Fruit fly (Drosophila melanogaster) whole organism, embryonic: ENCODE data around the gene CG33795.
A peak's percentile ranks its signal among the peaks of the same experiment; 100 is the strongest.

Experiments used
- BtbVII ChIP-seq: fragments of 200-800 bp; sonication (Bioruptor generic); optimal IDR thresholded peaks from 3 replicates; lab custom pipeline; 2017; ENCODE audit warnings: missing biosample characterization, mild to moderate bottlenecking, missing genetic modification characterization
- CG10147 ChIP-seq: fragments of 200-800 bp; sonication (Bioruptor generic); optimal IDR thresholded peaks from 2 replicates; lab custom pipeline; 2019; ENCODE audit warnings: missing biosample characterization, mild to moderate bottlenecking, missing genetic modification characterization, moderate library complexity
- CG10366 ChIP-seq: fragments of 200-800 bp; sonication (Bioruptor generic); IDR thresholded peaks from 2 replicates; pipeline ENCODE4 v1.3.6; 2022; ENCODE audit warnings: missing biosample characterization, missing genetic modification characterization
- CG10565 ChIP-seq: fragments of 200-800 bp; sonication (Bioruptor generic); optimal IDR thresholded peaks from 3 replicates; lab custom pipeline; 2016; ENCODE audit warnings: missing biosample characterization, mild to moderate bottlenecking, missing genetic modification characterization
- CG11695 ChIP-seq: fragments of 200-800 bp; sonication (Bioruptor generic); IDR thresholded peaks from 3 replicates; pipeline ENCODE4 v1.3.6; 2022; ENCODE audit warnings: missing biosample characterization, missing genetic modification characterization
- CG11696 ChIP-seq: fragments of 200-800 bp; sonication (Bioruptor generic); IDR thresholded peaks from 2 replicates; pipeline ENCODE4 v1.3.6; 2022; ENCODE audit warnings: missing biosample characterization, missing genetic modification characterization
- CG1233 ChIP-seq: fragments of 200-800 bp; sonication (Bioruptor generic); optimal IDR thresholded peaks from 4 replicates; lab custom pipeline; 2018; ENCODE audit warnings: missing biosample characterization, mild to moderate bottlenecking, missing genetic modification characterization
- CG14441 ChIP-seq: fragments of 200-800 bp; sonication (Bioruptor generic); IDR thresholded peaks from 2 replicates; pipeline ENCODE4 v1.3.6; 2022; ENCODE audit warnings: missing biosample characterization, missing genetic modification characterization
- CG15479 ChIP-seq: fragments of 200-800 bp; sonication (Bioruptor generic); optimal IDR thresholded peaks from 3 replicates; lab custom pipeline; 2019; ENCODE audit warnings: missing biosample characterization, mild to moderate bottlenecking, missing genetic modification characterization, moderate library complexity
- CG17568 ChIP-seq: fragments of 200-800 bp; sonication (Bioruptor generic); optimal IDR thresholded peaks from 2 replicates; lab custom pipeline; 2018; ENCODE audit warnings: missing biosample characterization, mild to moderate bottlenecking, missing genetic modification characterization, moderate library complexity
- CG17612 ChIP-seq: fragments of 200-800 bp; sonication (Bioruptor generic); IDR thresholded peaks from 2 replicates; pipeline ENCODE4 v1.3.6; 2022; ENCODE audit warnings: missing biosample characterization, missing genetic modification characterization
- CG18011 ChIP-seq: fragments of 200-800 bp; sonication (Bioruptor generic); optimal IDR thresholded peaks from 2 replicates; lab custom pipeline; 2017; ENCODE audit warnings: missing biosample characterization, missing genetic modification characterization, mild to moderate bottlenecking, moderate library complexity, missing genotype
- CG2202 ChIP-seq: fragments of 200-800 bp; sonication (Bioruptor generic); optimal IDR thresholded peaks from 2 replicates; lab custom pipeline; 2018; ENCODE audit warnings: missing biosample characterization, mild to moderate bottlenecking, missing genetic modification characterization
- CG2678 ChIP-seq: fragments of 200-800 bp; sonication (Bioruptor generic); optimal IDR thresholded peaks from 3 replicates; lab custom pipeline; 2019; ENCODE audit warnings: missing biosample characterization, mild to moderate bottlenecking, missing genetic modification characterization, moderate library complexity
- CG3065 ChIP-seq: fragments of 200-800 bp; sonication (Bioruptor generic); optimal IDR thresholded peaks from 2 replicates; lab custom pipeline; 2016; ENCODE audit warnings: missing biosample characterization, missing genetic modification characterization
- CG3163 ChIP-seq: fragments of 200-800 bp; sonication (Bioruptor generic); optimal IDR thresholded peaks from 3 replicates; lab custom pipeline; 2016; ENCODE audit warnings: missing biosample characterization, missing genetic modification characterization
- CG3726 ChIP-seq: fragments of 200-800 bp; sonication (Bioruptor generic); IDR thresholded peaks from 3 replicates; pipeline ENCODE4, ENCODE4 v1.3.6; 2022; ENCODE audit warnings: missing biosample characterization, missing genetic modification characterization
- CG7357 ChIP-seq: fragments of 200-800 bp; sonication (Bioruptor generic); IDR thresholded peaks from 3 replicates; pipeline ENCODE4 v1.3.6; 2022; ENCODE audit warnings: missing biosample characterization, missing genetic modification characterization
- CG7786 ChIP-seq: fragments of 200-800 bp; sonication (Bioruptor generic); optimal IDR thresholded peaks from 2 replicates; lab custom pipeline; 2016; ENCODE audit warnings: missing biosample characterization, missing genetic modification characterization
- CG8281 ChIP-seq: fragments of 200-800 bp; sonication (Bioruptor generic); optimal IDR thresholded peaks from 2 replicates; lab custom pipeline; 2018; ENCODE audit warnings: missing biosample characterization, mild to moderate bottlenecking, missing genetic modification characterization, moderate library complexity
- CG9876 ChIP-seq: fragments of 200-800 bp; sonication (Bioruptor generic); optimal IDR thresholded peaks from 2 replicates; lab custom pipeline; 2016; ENCODE audit warnings: missing biosample characterization, missing genetic modification characterization
- D19B ChIP-seq: fragments of 200-800 bp; sonication (Bioruptor generic); optimal IDR thresholded peaks from 2 replicates; lab custom pipeline; 2017; ENCODE audit warnings: missing biosample characterization, mild to moderate bottlenecking, missing genetic modification characterization
- Dad ChIP-seq: fragments of 200-800 bp; sonication (Bioruptor generic); optimal IDR thresholded peaks from 3 replicates; lab custom pipeline; 2016; ENCODE audit warnings: missing biosample characterization, missing genetic modification characterization
- Doc2 ChIP-seq: fragments of 200-800 bp; sonication (Bioruptor generic); IDR thresholded peaks from 2 replicates; pipeline ENCODE4 v1.3.6; 2022; ENCODE audit warnings: missing biosample characterization, missing genetic modification characterization
- Hr39 ChIP-seq: fragments of >200 bp; optimal IDR thresholded peaks from 2 replicates; lab custom pipeline; 2017
- Hr78 ChIP-seq, 2 experiments: fragments of 200-800 bp in 1 of 2; fragments of >200 bp in 1 of 2; sonication (Bioruptor generic) in 1 of 2; optimal IDR thresholded peaks; 2 replicates each; lab custom pipeline; 2017 to 2019; ENCODE audit warnings: missing biosample characterization in 2 of 2, missing genetic modification characterization in 2 of 2, mild to moderate bottlenecking in 1 of 2, moderate library complexity in 1 of 2
- Lpt ChIP-seq: fragments of >200 bp; optimal IDR thresholded peaks from 2 replicates; lab custom pipeline; 2018; ENCODE audit warnings: missing biosample characterization, missing genetic modification characterization
- Nf-YA ChIP-seq: fragments of 200-800 bp; sonication (Bioruptor generic); IDR thresholded peaks from 2 replicates; pipeline ENCODE4 v1.3.6; 2022; ENCODE audit warnings: missing biosample characterization, missing genetic modification characterization
- Opbp ChIP-seq: fragments of 200-800 bp; sonication (Bioruptor generic); IDR thresholded peaks from 3 replicates; pipeline ENCODE4 v1.3.6; 2022; ENCODE audit warnings: missing biosample characterization, missing genetic modification characterization; ENCODE audit not compliant: partially characterized antibody
- PHDP ChIP-seq: fragments of 200-800 bp; sonication (Bioruptor generic); optimal IDR thresholded peaks from 3 replicates; lab custom pipeline; 2018; ENCODE audit warnings: missing biosample characterization, mild to moderate bottlenecking, missing genetic modification characterization, moderate library complexity
- Poxn ChIP-seq: fragments of 200-800 bp; sonication (Bioruptor generic); IDR thresholded peaks from 2 replicates; pipeline ENCODE4 v1.3.6; 2022; ENCODE audit warnings: missing biosample characterization, missing genetic modification characterization
- Trl ChIP-seq, 3 experiments: fragments of >200 bp in 2 of 3; fragments of 200-800 bp in 1 of 3; sonication (Bioruptor generic) in 1 of 3; optimal IDR thresholded peaks; 2 replicates in 1 of 3; 3 replicates in 2 of 3; lab custom pipeline; 2016 to 2017; ENCODE audit warnings: missing biosample characterization in 1 of 3, missing genetic modification characterization in 1 of 3
- Xrp1 ChIP-seq: fragments of 200-800 bp; sonication (Bioruptor generic); IDR thresholded peaks from 2 replicates; pipeline ENCODE4 v1.3.6; 2022; ENCODE audit warnings: missing biosample characterization, missing genetic modification characterization
- YL-1 ChIP-seq: fragments of 200-800 bp; sonication (Bioruptor generic); optimal IDR thresholded peaks from 3 replicates; lab custom pipeline; 2017; ENCODE audit warnings: missing biosample characterization, mild to moderate bottlenecking, missing genetic modification characterization
- ac ChIP-seq: fragments of 200-800 bp; sonication (Bioruptor generic); optimal IDR thresholded peaks from 3 replicates; lab custom pipeline; 2017; ENCODE audit warnings: missing biosample characterization, mild to moderate bottlenecking, missing genetic modification characterization
- al ChIP-seq: fragments of 200-800 bp; sonication (Bioruptor generic); IDR thresholded peaks from 2 replicates; pipeline ENCODE4 v1.3.6; 2022; ENCODE audit warnings: missing biosample characterization, missing genetic modification characterization
- amos ChIP-seq: fragments of 200-800 bp; sonication (Bioruptor generic); IDR thresholded peaks from 2 replicates; pipeline ENCODE4 v1.3.6; 2022; ENCODE audit warnings: missing biosample characterization, missing genetic modification characterization; ENCODE audit not compliant: partially characterized antibody
- cg ChIP-seq: fragments of 200-800 bp; sonication (Bioruptor generic); optimal IDR thresholded peaks from 3 replicates; lab custom pipeline; 2019; ENCODE audit warnings: missing biosample characterization, mild to moderate bottlenecking, missing genetic modification characterization, moderate library complexity
- chm ChIP-seq: fragments of 200-800 bp; sonication (Bioruptor generic); IDR thresholded peaks from 2 replicates; pipeline ENCODE4 v1.3.6; 2022; ENCODE audit warnings: missing biosample characterization, missing genetic modification characterization
- corto ChIP-seq: fragments of 200-800 bp; sonication (Bioruptor generic); optimal IDR thresholded peaks from 2 replicates; lab custom pipeline; 2016; ENCODE audit warnings: missing biosample characterization, mild to moderate bottlenecking, missing genetic modification characterization, moderate library complexity
- dysf ChIP-seq: fragments of 200-800 bp; sonication (Bioruptor generic); IDR thresholded peaks from 3 replicates; pipeline ENCODE4 v1.3.6; 2022; ENCODE audit warnings: missing biosample characterization, missing genetic modification characterization
- fu2 ChIP-seq: fragments of 200-800 bp; sonication (Bioruptor generic); optimal IDR thresholded peaks from 2 replicates; lab custom pipeline; 2016; ENCODE audit warnings: missing biosample characterization, missing genetic modification characterization
- kah ChIP-seq: fragments of 200-800 bp; sonication (Bioruptor generic); optimal IDR thresholded peaks from 2 replicates; lab custom pipeline; 2018; ENCODE audit warnings: missing biosample characterization, mild to moderate bottlenecking, missing genetic modification characterization
- otp ChIP-seq: fragments of 200-800 bp; sonication (Bioruptor generic); IDR thresholded peaks from 3 replicates; pipeline ENCODE4, ENCODE4 v1.3.6; 2022; ENCODE audit warnings: missing biosample characterization, missing genetic modification characterization
- pho ChIP-seq: fragments of 200-800 bp; sonication (Bioruptor generic); optimal IDR thresholded peaks from 2 replicates; lab custom pipeline; 2016; ENCODE audit warnings: missing biosample characterization, missing genetic modification characterization
- pnt ChIP-seq: fragments of 200-800 bp; sonication (Bioruptor generic); optimal IDR thresholded peaks from 3 replicates; lab custom pipeline; 2016; ENCODE audit warnings: missing biosample characterization, missing genetic modification characterization
- row ChIP-seq: fragments of 200-800 bp; sonication (Bioruptor generic); IDR thresholded peaks from 3 replicates; pipeline ENCODE4 v1.3.6; 2022; ENCODE audit warnings: missing biosample characterization, missing genetic modification characterization
- sd ChIP-seq: fragments of 200-800 bp; sonication (Bioruptor generic); optimal IDR thresholded peaks from 3 replicates; lab custom pipeline; 2018; ENCODE audit warnings: missing biosample characterization, mild to moderate bottlenecking, missing genetic modification characterization, moderate library complexity
- ttk ChIP-seq: fragments of 200-800 bp; sonication (Bioruptor generic); IDR thresholded peaks from 2 replicates; pipeline ENCODE4 v2.1.2; 2022; ENCODE audit warnings: missing biosample characterization, missing genetic modification characterization
- unc-4 ChIP-seq: fragments of 200-800 bp; sonication (Bioruptor generic); IDR thresholded peaks from 2 replicates; pipeline ENCODE4 v1.3.6; 2022; ENCODE audit warnings: missing biosample characterization, missing genetic modification characterization; ENCODE audit not compliant: partially characterized antibody
- vvl ChIP-seq: fragments of 200-800 bp; sonication (Bioruptor generic); IDR thresholded peaks from 2 replicates; pipeline ENCODE4 v1.3.6; 2022; ENCODE audit warnings: missing biosample characterization, missing genetic modification characterization
- wdn ChIP-seq: fragments of 200-800 bp; sonication (Bioruptor generic); IDR thresholded peaks from 2 replicates; pipeline ENCODE4 v1.3.6; 2022; ENCODE audit warnings: missing biosample characterization, missing genetic modification characterization
- yki ChIP-seq: fragments of >200 bp; optimal IDR thresholded peaks from 3 replicates; lab custom pipeline; 2018

The CG33795 gene

DNA sequence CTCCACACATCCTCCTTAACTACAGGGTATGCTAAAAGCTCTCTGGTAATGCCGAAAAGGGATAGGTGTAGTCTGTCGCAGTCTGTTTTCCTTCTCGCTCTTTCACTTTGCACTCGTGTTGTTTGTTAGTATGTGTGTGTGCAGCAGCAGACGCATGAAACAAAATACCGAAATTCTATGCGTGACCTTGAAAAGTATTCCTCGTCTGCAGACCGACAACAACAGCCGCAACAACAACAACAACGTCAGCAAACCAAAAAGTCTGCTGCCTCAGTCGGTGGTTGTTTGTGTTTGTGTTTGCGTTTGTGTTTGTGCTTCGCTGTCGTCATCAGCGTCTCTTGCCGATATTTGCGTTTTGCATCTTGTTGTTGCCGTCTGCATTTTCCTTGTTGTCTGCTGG is 7.3 kb upstream of the CG33795 start (continued):
- TF ChIP-seq YL-1 (GFP tag; lab: Kevin White, UChicago): no peak
- TF ChIP-seq yki (lab: Kevin White, UChicago): no peak
- no peak for TF ChIP-seq pho
- no peak for TF ChIP-seq CG10565 (GFP tag; lab: Kevin White, UChicago)
- no peak for TF ChIP-seq ac (GFP tag; lab: Kevin White, UChicago)
- TF ChIP-seq CG2202 (tag; lab: Kevin White, UChicago): no peak
- TF ChIP-seq CG14441 (GFP tag; lab: Robert Waterston, UW): no peak
- no peak for TF ChIP-seq al (GFP tag; lab: Robert Waterston, UW)
- no peak for TF ChIP-seq Dad (GFP tag; lab: Kevin White, UChicago)
- TF ChIP-seq Hr39: no peak
- TF ChIP-seq otp (GFP tag; lab: Robert Waterston, UW): no peak
- no peak for TF ChIP-seq CG2678
- no peak for TF ChIP-seq dysf (GFP tag; lab: Robert Waterston, UW)
- TF ChIP-seq vvl (GFP tag; lab: Robert Waterston, UW): 0 out of 2 replicates have a peak, but pooled peaks have one; percentile 23
- peak; percentile 85 for TF ChIP-seq kah
- no peak for TF ChIP-seq CG17568 (GFP tag; lab: Kevin White, UChicago)
- TF ChIP-seq CG7357: no peak
- peak; percentile 62 for TF ChIP-seq cg (GFP tag; lab: Kevin White, UChicago)
- TF ChIP-seq CG9876: no peak
- TF ChIP-seq unc-4 (GFP tag; lab: Robert Waterston, UW): no peak
- no peak for TF ChIP-seq amos (GFP tag; lab: Robert Waterston, UW)
- TF ChIP-seq wdn (GFP tag; lab: Robert Waterston, UW): no peak
- TF ChIP-seq row (GFP tag; lab: Robert Waterston, UW): no peak
- TF ChIP-seq fu2 (GFP tag; lab: Kevin White, UChicago): no peak
- no peak for TF ChIP-seq BtbVII (GFP tag; lab: Kevin White, UChicago)
- TF ChIP-seq Opbp (GFP tag; lab: Robert Waterston, UW): no peak
- TF ChIP-seq Xrp1 (GFP tag; lab: Robert Waterston, UW): no peak
- TF ChIP-seq Lpt (GFP tag; lab: Kevin White, UChicago): no peak
- no peak for TF ChIP-seq CG8281 (tag; lab: Kevin White, UChicago)
- no peak for TF ChIP-seq CG1233 (GFP tag; lab: Kevin White, UChicago)
- TF ChIP-seq ttk (GFP tag; lab: Robert Waterston, UW): no peak
- TF ChIP-seq CG15479 (GFP tag; lab: Kevin White, UChicago): peak; percentile 28
- TF ChIP-seq CG10147 (GFP tag; lab: Kevin White, UChicago): no peak
- TF ChIP-seq CG18011 (GFP tag; lab: Kevin White, UChicago): no peak
- no peak for TF ChIP-seq CG3065 (GFP tag; lab: Kevin White, UChicago)
- TF ChIP-seq CG11695 (GFP tag; lab: Robert Waterston, UW): no peak
- TF ChIP-seq CG11696 (GFP tag; lab: Robert Waterston, UW): no peak
- TF ChIP-seq corto (GFP tag; lab: Kevin White, UChicago): peak; percentile 15
- TF ChIP-seq Nf-YA (GFP tag; lab: Robert Waterston, UW): no peak
- no peak for TF ChIP-seq Hr78 (GFP tag; optimal IDR thresholded peaks at IDR 0.05; lab: Kevin White, UChicago)
- no peak for TF ChIP-seq Doc2 (GFP tag; lab: Robert Waterston, UW)
- no peak for TF ChIP-seq CG17612 (GFP tag; lab: Robert Waterston, UW)
- TF ChIP-seq sd (tag; lab: Kevin White, UChicago): no peak
- no peak for TF ChIP-seq CG3163
- TF ChIP-seq Trl (optimal IDR thresholded peaks at IDR 0.05; lab: Kevin White, UChicago): no peak
- TF ChIP-seq Trl (GFP tag; optimal IDR thresholded peaks at IDR 0.05; lab: Kevin White, UChicago): no peak
- no peak for TF ChIP-seq pnt (GFP tag; lab: Kevin White, UChicago)
- TF ChIP-seq Poxn (GFP tag; lab: Robert Waterston, UW): no peak
- no peak for TF ChIP-seq chm (GFP tag; lab: Robert Waterston, UW)
- TF ChIP-seq CG10366 (GFP tag; lab: Robert Waterston, UW): no peak
- no peak for TF ChIP-seq D19B
- TF ChIP-seq CG7786 (GFP tag; lab: Kevin White, UChicago): no peak
- TF ChIP-seq PHDP (tag; lab: Kevin White, UChicago): no peak
- no peak for TF ChIP-seq CG3726
